Worm (Caenorhabditis elegans) whole organism, young adult: Measurements from ENCODE around the gene Y39F10A.1.

Experiments
- C17E4.6 ChIP-seq: fragments of 200-800 bp; sonication (Bioruptor generic); IDR thresholded peaks from 2 replicates; pipeline ENCODE4 v1.3.6; 2022; ENCODE audit warnings: missing genetic modification reagents, missing genetic modification characterization, missing compliant biosample characterization
- F22D6.2 ChIP-seq: sonication (generic microtip); optimal IDR thresholded peaks from 2 replicates; lab custom pipeline; 2016; ENCODE audit warnings: mild to moderate bottlenecking, missing genetic modification characterization, missing compliant biosample characterization
- F33H1.4 ChIP-seq: fragments of 200-800 bp; sonication (Bioruptor generic); IDR thresholded peaks from 2 replicates; pipeline ENCODE4 v1.3.6; 2022; ENCODE audit warnings: missing genetic modification reagents, missing genetic modification characterization, missing compliant biosample characterization
- F49E8.2 ChIP-seq: sonication (generic microtip); optimal IDR thresholded peaks from 3 replicates; lab custom pipeline; 2017; ENCODE audit warnings: missing genetic modification characterization, mild to moderate bottlenecking, missing compliant biosample characterization, antibody characterized with exemption, moderate library complexity; ENCODE audit not compliant: insufficient read depth
- F52B5.7 ChIP-seq: sonication (generic microtip); optimal IDR thresholded peaks from 2 replicates; lab custom pipeline; 2016; ENCODE audit warnings: mild to moderate bottlenecking, missing genetic modification characterization, missing compliant biosample characterization
- K11D2.4 ChIP-seq: fragments of 200-800 bp; sonication (Bioruptor generic); IDR thresholded peaks from 2 replicates; pipeline ENCODE4 v1.3.6; 2022; ENCODE audit warnings: missing genetic modification reagents, missing genetic modification characterization, missing compliant biosample characterization
- T26A5.8 ChIP-seq: sonication (generic microtip); optimal IDR thresholded peaks from 2 replicates; lab custom pipeline; 2016; ENCODE audit warnings: missing genetic modification characterization, missing compliant biosample characterization
- Y79H2A.3 ChIP-seq: fragments of 200-800 bp; sonication (Bioruptor generic); conservative IDR thresholded peaks from 2 replicates; pipeline ENCODE4 v1.3.6; 2022; ENCODE audit warnings: missing genetic modification reagents, missing genetic modification characterization, missing compliant biosample characterization
- attf-5 ChIP-seq: fragments of 200-800 bp; sonication (Bioruptor generic); optimal IDR thresholded peaks from 2 replicates; lab custom pipeline; 2018; ENCODE audit warnings: mild to moderate bottlenecking, missing genetic modification characterization, missing compliant biosample characterization
- bed-2 ChIP-seq: fragments of 200-800 bp; sonication (Bioruptor generic); IDR thresholded peaks from 2 replicates; pipeline ENCODE4 v1.3.6; 2022; ENCODE audit warnings: missing genetic modification reagents, missing genetic modification characterization, missing compliant biosample characterization
- ccch-3 ChIP-seq: fragments of 200-800 bp; sonication (Bioruptor generic); optimal IDR thresholded peaks from 2 replicates; lab custom pipeline; 2018; ENCODE audit warnings: mild to moderate bottlenecking, missing genetic modification characterization, missing compliant biosample characterization
- ceh-58 ChIP-seq: fragments of 200-800 bp; sonication (Bioruptor generic); IDR thresholded peaks from 2 replicates; pipeline ENCODE4 v1.3.6; 2022; ENCODE audit warnings: missing genetic modification characterization, missing compliant biosample characterization
- dpff-1 ChIP-seq: sonication (generic microtip); optimal IDR thresholded peaks from 2 replicates; lab custom pipeline; 2017; ENCODE audit warnings: mild to moderate bottlenecking, missing genetic modification characterization, missing compliant biosample characterization
- egl-18 ChIP-seq: fragments of 200-800 bp; sonication (Bioruptor generic); IDR thresholded peaks from 2 replicates; pipeline ENCODE4 v1.3.6; 2022; ENCODE audit warnings: missing genetic modification reagents, missing genetic modification characterization, missing compliant biosample characterization
- ekl-4 ChIP-seq: fragments of 200-800 bp; sonication (Bioruptor generic); IDR thresholded peaks from 2 replicates; pipeline ENCODE4 v1.3.6; 2022; ENCODE audit warnings: missing genetic modification reagents, missing genetic modification characterization, missing compliant biosample characterization
- ets-4 ChIP-seq: fragments of 200-800 bp; sonication (Bioruptor generic); optimal IDR thresholded peaks from 2 replicates; lab custom pipeline; 2018; ENCODE audit warnings: mild to moderate bottlenecking, missing genetic modification characterization, missing compliant biosample characterization
- gei-17 ChIP-seq: fragments of 200-800 bp; sonication (Bioruptor generic); optimal IDR thresholded peaks from 2 replicates; lab custom pipeline; 2018; ENCODE audit warnings: mild to moderate bottlenecking, missing genetic modification characterization, missing compliant biosample characterization
- him-1 ChIP-seq: sonication (generic microtip); optimal IDR thresholded peaks from 2 replicates; lab custom pipeline; 2016; ENCODE audit warnings: missing genotype, missing genetic modification reagents, missing genetic modification characterization, missing compliant biosample characterization
- hmg-1.2 ChIP-seq: fragments of 200-800 bp; sonication (Bioruptor generic); IDR thresholded peaks from 2 replicates; pipeline ENCODE4 v1.3.6; 2022; ENCODE audit warnings: missing genetic modification reagents, missing genetic modification characterization, missing compliant biosample characterization
- let-526 ChIP-seq: fragments of 200-800 bp; sonication (Bioruptor generic); IDR thresholded peaks from 2 replicates; pipeline ENCODE4 v1.3.6; 2022; ENCODE audit warnings: missing genetic modification reagents, missing genetic modification characterization, missing compliant biosample characterization
- let-607 ChIP-seq, 2 experiments: fragments of 200-800 bp in 1 of 2; sonication (Bioruptor generic) in 1 of 2; sonication (generic microtip) in 1 of 2; optimal IDR thresholded peaks; 2 replicates each; lab custom pipeline; 2016 to 2018; ENCODE audit warnings: mild to moderate bottlenecking in 2 of 2, missing compliant biosample characterization in 2 of 2, missing genetic modification characterization in 2 of 2, moderate library complexity in 2 of 2, missing genotype in 1 of 2
- lin-26 ChIP-seq: fragments of 200-800 bp; sonication (Bioruptor generic); IDR thresholded peaks from 2 replicates; pipeline ENCODE4 v1.3.6; 2022; ENCODE audit warnings: missing genetic modification reagents, missing genetic modification characterization, missing compliant biosample characterization
- lsy-27 ChIP-seq: sonication (generic microtip); optimal IDR thresholded peaks from 2 replicates; lab custom pipeline; 2017; ENCODE audit warnings: missing genetic modification characterization, mild to moderate bottlenecking, missing compliant biosample characterization, antibody characterized with exemption, missing genotype, borderline replicate concordance; ENCODE audit not compliant: insufficient read depth
- madf-10 ChIP-seq: sonication (generic microtip); optimal IDR thresholded peaks from 2 replicates; lab custom pipeline; 2016; ENCODE audit warnings: mild to moderate bottlenecking, missing genetic modification characterization, missing compliant biosample characterization
- madf-6 ChIP-seq: fragments of 200-800 bp; sonication (Bioruptor generic); IDR thresholded peaks from 2 replicates; pipeline ENCODE4 v1.3.6; 2022; ENCODE audit warnings: missing genetic modification reagents, missing genetic modification characterization, missing compliant biosample characterization
- madf-8 ChIP-seq: fragments of 200-800 bp; sonication (Bioruptor generic); conservative IDR thresholded peaks from 2 replicates; pipeline ENCODE4 v1.3.6; 2022; ENCODE audit warnings: missing genetic modification reagents, missing genetic modification characterization, missing compliant biosample characterization
- mcd-1 ChIP-seq: fragments of 200-800 bp; sonication (Bioruptor generic); IDR thresholded peaks from 2 replicates; pipeline ENCODE4 v1.3.6; 2022; ENCODE audit warnings: missing genetic modification reagents, missing genetic modification characterization, missing compliant biosample characterization
- mel-28 ChIP-seq: sonication (generic microtip); optimal IDR thresholded peaks from 2 replicates; lab custom pipeline; 2016; ENCODE audit warnings: borderline replicate concordance, mild to moderate bottlenecking, missing genetic modification characterization, missing compliant biosample characterization
- mes-4 ChIP-seq: sonication (generic microtip); optimal IDR thresholded peaks from 2 replicates; lab custom pipeline; 2016; ENCODE audit warnings: missing genotype, missing genetic modification characterization, missing compliant biosample characterization
- mxl-1 ChIP-seq: sonication (generic microtip); optimal IDR thresholded peaks from 2 replicates; lab custom pipeline; 2016; ENCODE audit warnings: missing genetic modification characterization, missing compliant biosample characterization
- nhr-120 ChIP-seq: fragments of 200-800 bp; sonication (Bioruptor generic); IDR thresholded peaks from 2 replicates; pipeline ENCODE4 v1.3.6; 2022; ENCODE audit warnings: missing genetic modification characterization, missing compliant biosample characterization
- rcor-1 ChIP-seq: fragments of 200-800 bp; sonication (Bioruptor generic); IDR thresholded peaks from 2 replicates; pipeline ENCODE4 v1.3.6; 2022; ENCODE audit warnings: missing genetic modification reagents, missing genetic modification characterization, missing compliant biosample characterization
- rec-8 ChIP-seq, 2 experiments: sonication (generic microtip); optimal IDR thresholded peaks; 2 replicates each; lab custom pipeline; 2016; ENCODE audit warnings: mild to moderate bottlenecking in 2 of 2, missing genetic modification characterization in 2 of 2, missing genetic modification reagents in 2 of 2, missing genotype in 2 of 2, missing biosample characterization in 1 of 2, missing compliant biosample characterization in 1 of 2, moderate library complexity in 1 of 2
- rpc-1 ChIP-seq, 2 experiments: fragments of 150-350 bp in 1 of 2; sonication (generic microtip) in 1 of 2; optimal IDR thresholded peaks; 2 replicates each; lab custom pipeline; 2014 to 2018; ENCODE audit warnings: missing biosample characterization in 1 of 2, missing genetic modification characterization in 1 of 2, missing genetic modification reagents in 1 of 2, missing genotype in 1 of 2
- snpc-1.1 ChIP-seq: sonication (generic microtip); optimal IDR thresholded peaks from 2 replicates; lab custom pipeline; 2017; ENCODE audit warnings: missing genetic modification characterization, mild to moderate bottlenecking, missing compliant biosample characterization, antibody characterized with exemption, moderate library complexity, missing genotype, missing genetic modification reagents; ENCODE audit not compliant: insufficient read depth
- snpc-3.4 ChIP-seq: sonication (generic microtip); optimal IDR thresholded peaks from 2 replicates; lab custom pipeline; 2017; ENCODE audit warnings: missing genetic modification characterization, mild to moderate bottlenecking, missing compliant biosample characterization, antibody characterized with exemption, moderate library complexity, missing genotype, missing genetic modification reagents
- snpc-4 ChIP-seq, 5 experiments: fragments of 150-350 bp in 1 of 5; sonication (generic microtip) in 4 of 5; optimal IDR thresholded peaks; 2 replicates each; lab custom pipeline; 2014 to 2018; ENCODE audit warnings: missing genetic modification characterization in 5 of 5, missing biosample characterization in 3 of 5, antibody characterized with exemption in 2 of 5, mild to moderate bottlenecking in 2 of 5, missing compliant biosample characterization in 2 of 5, missing genotype in 2 of 5, moderate library complexity in 2 of 5, missing genetic modification reagents in 1 of 5
- tbp1 ChIP-seq: fragments of 200-800 bp; sonication (Bioruptor generic); optimal IDR thresholded peaks from 2 replicates; lab custom pipeline; 2018; ENCODE audit warnings: mild to moderate bottlenecking, missing genetic modification characterization, missing compliant biosample characterization
- unc-62 ChIP-seq: fragments of 150-350 bp; optimal IDR thresholded peaks from 2 replicates; lab custom pipeline; 2014; ENCODE audit warnings: missing biosample characterization, missing genetic modification reagents, missing genetic modification characterization
- zfh-2 ChIP-seq: fragments of 200-800 bp; sonication (Bioruptor generic); conservative IDR thresholded peaks from 2 replicates; pipeline ENCODE4 v1.3.6; 2022; ENCODE audit warnings: missing genetic modification reagents, missing genetic modification characterization, missing compliant biosample characterization
- ztf-18 ChIP-seq: sonication (generic microtip); optimal IDR thresholded peaks from 2 replicates; lab custom pipeline; 2016; ENCODE audit warnings: missing genotype, mild to moderate bottlenecking, missing genetic modification characterization, missing compliant biosample characterization
- ztf-22 ChIP-seq: fragments of 200-800 bp; sonication (Bioruptor generic); optimal IDR thresholded peaks from 2 replicates; lab custom pipeline; 2018; ENCODE audit warnings: mild to moderate bottlenecking, missing genetic modification characterization, moderate library complexity, missing compliant biosample characterization
- ztf-26 ChIP-seq: sonication (generic microtip); optimal IDR thresholded peaks from 2 replicates; lab custom pipeline; 2017; ENCODE audit warnings: missing genetic modification characterization, missing compliant biosample characterization
- ztf-3 ChIP-seq: fragments of 200-800 bp; sonication (Bioruptor generic); optimal IDR thresholded peaks from 2 replicates; lab custom pipeline; 2018; ENCODE audit warnings: mild to moderate bottlenecking, missing genetic modification characterization, missing compliant biosample characterization

The Y39F10A.1 gene

ce11 chrII:814737-815136, 39.6 kb downstream of the Y39F10A.1 start, which contains the start of gene msrp-3:
Gene msrp-3, minus strand, starts transcription at chrII:814837.
- TF ChIP-seq Y79H2A.3 (no peak), lsy-27 (tag; lab: Kevin White, UChicago) (no peak), madf-6 (GFP tag; lab: Robert Waterston, UW) (no peak), nhr-120 (GFP tag; lab: Robert Waterston, UW) (no peak), bed-2 (GFP tag; lab: Robert Waterston, UW) (no peak), let-607 (tag; optimal IDR thresholded peaks at IDR 0.05; lab: Kevin White, UChicago) (no peak), rec-8 (tag; optimal IDR thresholded peaks at IDR 0.05; lab: Kevin White, UChicago) (no peak), mes-4 (no peak), egl-18 (no peak), unc-62 (GFP tag; lab: Kevin White, UChicago) (no peak), F49E8.2 (tag; lab: Kevin White, UChicago) (no peak)

DNA sequence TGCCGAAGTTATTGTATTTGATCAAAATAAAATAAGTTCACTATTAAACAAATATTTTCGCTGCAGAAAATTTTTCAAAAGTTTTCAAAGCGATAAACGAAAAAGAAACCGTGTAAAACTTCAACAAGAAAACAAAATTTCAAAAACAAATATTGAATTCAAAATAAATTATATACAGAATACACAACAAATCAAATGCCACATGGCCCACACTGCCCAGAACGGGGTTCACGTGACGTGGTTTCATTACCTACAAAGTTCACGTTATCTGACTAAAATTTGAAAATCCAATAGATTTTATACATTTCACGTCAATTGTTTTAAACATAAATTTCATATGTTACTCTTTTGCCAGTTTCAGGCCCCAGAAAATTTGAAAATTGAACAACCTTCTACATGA, 45.4 kb downstream of the Y39F10A.1 start, which contains the start of gene F46F5.7:
F46F5.7 (minus strand) TSS at position 101 of the 400 bp plus-strand sequence.
- TF ChIP-seq F52B5.7 (tag; lab: Kevin White, UChicago) = no peak
- no peak for TF ChIP-seq ztf-18 (tag; lab: Kevin White, UChicago)
- no peak for TF ChIP-seq C17E4.6 (GFP tag; lab: Robert Waterston, UW)
- no peak for TF ChIP-seq mxl-1 (tag; lab: Kevin White, UChicago)
- TF ChIP-seq snpc-3.4 (tag; lab: Kevin White, UChicago) = no peak
- TF ChIP-seq tbp1 (GFP tag; lab: Kevin White, UChicago) = no peak
- no peak for TF ChIP-seq ets-4 (GFP tag; lab: Kevin White, UChicago)
- TF ChIP-seq let-607 (tag; optimal IDR thresholded peaks at IDR 0.05; lab: Kevin White, UChicago) = no peak
- no peak for TF ChIP-seq T26A5.8
- TF ChIP-seq attf-5 = no peak
- TF ChIP-seq rcor-1 (GFP tag; lab: Robert Waterston, UW) = no peak
- no peak for TF ChIP-seq hmg-1.2 (GFP tag; lab: Robert Waterston, UW)
- no peak for TF ChIP-seq let-526 (GFP tag; lab: Robert Waterston, UW)
- TF ChIP-seq ekl-4 (GFP tag; lab: Robert Waterston, UW) = no peak
- no peak for TF ChIP-seq rpc-1 (optimal IDR thresholded peaks at IDR 0.05; lab: Kevin White, UChicago)
- no peak for TF ChIP-seq rpc-1 (tag; optimal IDR thresholded peaks at IDR 0.05; lab: Kevin White, UChicago)
- no peak for TF ChIP-seq F33H1.4
- no peak for TF ChIP-seq him-1 (tag; lab: Kevin White, UChicago)
- no peak for TF ChIP-seq zfh-2 (GFP tag; lab: Robert Waterston, UW)
- TF ChIP-seq ztf-3 (GFP tag; lab: Kevin White, UChicago) = no peak

DNA sequence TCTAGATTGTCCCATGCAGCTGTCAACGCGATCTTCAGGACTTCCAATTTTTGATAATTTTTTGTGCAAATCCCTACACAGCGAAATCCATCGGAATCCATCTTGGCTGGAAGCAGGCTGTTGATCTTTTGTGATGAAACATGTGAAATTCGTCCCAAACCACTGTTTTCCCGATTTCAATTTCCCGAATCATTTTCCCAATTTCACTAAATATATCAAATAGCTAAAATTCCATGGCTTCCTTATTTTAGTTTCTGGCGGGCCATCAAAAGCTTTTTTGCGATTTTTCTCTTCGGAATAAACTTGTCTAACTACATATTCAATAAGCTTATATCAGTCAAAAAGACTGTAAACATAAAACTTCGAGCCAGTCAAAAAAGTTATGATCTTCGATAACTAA, 46.4 kb downstream of the Y39F10A.1 start, which contains the start of gene F46F5.8:
F46F5.8 (minus strand) TSS at position 101 of the 400 bp plus-strand sequence.
- TF ChIP-seq ccch-3 (GFP tag; lab: Kevin White, UChicago) (no peak), ceh-58 (no peak), lin-26 (GFP tag; lab: Robert Waterston, UW) (no peak), ztf-26 (no peak), snpc-1.1 (no peak), mcd-1 (GFP tag; lab: Robert Waterston, UW) (no peak), snpc-4 (GFP tag; optimal IDR thresholded peaks at IDR 0.05; lab: Kevin White, UChicago) (no peak), snpc-4 (tag; optimal IDR thresholded peaks at IDR 0.05; lab: Kevin White, UChicago) (no peak), F22D6.2 (tag; lab: Kevin White, UChicago) (no peak), dpff-1 (tag; lab: Kevin White, UChicago) (no peak), madf-8 (no peak), ztf-22 (GFP tag; lab: Kevin White, UChicago) (no peak), K11D2.4 (GFP tag; lab: Robert Waterston, UW) (no peak), rcor-1 (GFP tag; lab: Robert Waterston, UW) (no peak), gei-17 (GFP tag; lab: Kevin White, UChicago) (no peak), mel-28 (tag; lab: Kevin White, UChicago) (no peak), bed-2 (GFP tag; lab: Robert Waterston, UW) (no peak), madf-10 (tag; lab: Kevin White, UChicago) (no peak)
- TF ChIP-seq, all 124 proteins: peak for 0
